Worm (Caenorhabditis elegans) whole organism, young adult: ENCODE results near the gene fbxa-60.

Experiments used
- F22D6.2 ChIP-seq: sonication (generic microtip); optimal IDR thresholded peaks from 2 replicates; lab custom pipeline; 2016; ENCODE audit warnings: mild to moderate bottlenecking, missing genetic modification characterization, missing compliant biosample characterization
- F57C9.4 ChIP-seq: sonication (generic microtip); optimal IDR thresholded peaks from 2 replicates; lab custom pipeline; 2017; ENCODE audit warnings: mild to moderate bottlenecking, missing genetic modification characterization, missing compliant biosample characterization
- atf-7 ChIP-seq: sonication (generic microtip); optimal IDR thresholded peaks from 2 replicates; lab custom pipeline; 2017; ENCODE audit warnings: mild to moderate bottlenecking, missing genetic modification characterization, missing compliant biosample characterization
- attf-5 ChIP-seq: fragments of 200-800 bp; sonication (Bioruptor generic); optimal IDR thresholded peaks from 2 replicates; lab custom pipeline; 2018; ENCODE audit warnings: mild to moderate bottlenecking, missing genetic modification characterization, missing compliant biosample characterization
- cebp-2 ChIP-seq: fragments of 200-800 bp; sonication (Bioruptor generic); IDR thresholded peaks from 2 replicates; pipeline ENCODE4 v1.3.6; 2022; ENCODE audit warnings: missing genetic modification characterization, missing compliant biosample characterization
- egl-18 ChIP-seq: fragments of 200-800 bp; sonication (Bioruptor generic); IDR thresholded peaks from 2 replicates; pipeline ENCODE4 v1.3.6; 2022; ENCODE audit warnings: missing genetic modification reagents, missing genetic modification characterization, missing compliant biosample characterization
- mel-28 ChIP-seq: sonication (generic microtip); optimal IDR thresholded peaks from 2 replicates; lab custom pipeline; 2016; ENCODE audit warnings: borderline replicate concordance, mild to moderate bottlenecking, missing genetic modification characterization, missing compliant biosample characterization
- mxl-1 ChIP-seq: sonication (generic microtip); optimal IDR thresholded peaks from 2 replicates; lab custom pipeline; 2016; ENCODE audit warnings: missing genetic modification characterization, missing compliant biosample characterization
- rpc-1 ChIP-seq, 2 experiments: fragments of 150-350 bp in 1 of 2; sonication (generic microtip) in 1 of 2; optimal IDR thresholded peaks; 2 replicates each; lab custom pipeline; 2014 to 2018; ENCODE audit warnings: missing biosample characterization in 1 of 2, missing genetic modification characterization in 1 of 2, missing genetic modification reagents in 1 of 2, missing genotype in 1 of 2
- sea-2 ChIP-seq: fragments of 200-800 bp; sonication (Bioruptor generic); IDR thresholded peaks from 2 replicates; pipeline ENCODE4 v1.3.6; 2022; ENCODE audit warnings: missing genetic modification characterization, missing compliant biosample characterization
- sptf-2 ChIP-seq: fragments of 200-800 bp; sonication (Bioruptor generic); optimal IDR thresholded peaks from 2 replicates; lab custom pipeline; 2018; ENCODE audit warnings: mild to moderate bottlenecking, missing genetic modification characterization, missing compliant biosample characterization

ce11 chrIII:970928-971327, 24.8 kb upstream of the fbxa-60 start:
- TF ChIP-seq atf-7 (tag; lab: Kevin White, UChicago) (no peak), sea-2 (no peak), cebp-2 (GFP tag; lab: Robert Waterston, UW) (no peak), F57C9.4 (no peak), rpc-1 (optimal IDR thresholded peaks at IDR 0.05; lab: Kevin White, UChicago) (no peak), rpc-1 (tag; optimal IDR thresholded peaks at IDR 0.05; lab: Kevin White, UChicago) (no peak), attf-5 (no peak), mxl-1 (no peak), F22D6.2 (no peak), egl-18 (GFP tag; lab: Robert Waterston, UW) (no peak), sptf-2 (no peak), mel-28 (no peak)
